Worm (Caenorhabditis elegans) whole organism, midembryonic: ENCODE measurements around the gene tax-6.

Experiments
- T22C8.4 ChIP-seq: fragments of 200-800 bp; sonication (Bioruptor generic); IDR thresholded peaks from 2 replicates; pipeline ENCODE4 v1.3.6; 2022; ENCODE audit warnings: missing genetic modification characterization, missing compliant biosample characterization
- cog-1 ChIP-seq: sonication (generic microtip); optimal IDR thresholded peaks from 2 replicates; lab custom pipeline; 2016; ENCODE audit warnings: missing genetic modification characterization, missing compliant biosample characterization
- flt-1 ChIP-seq: fragments of 200-800 bp; sonication (Bioruptor generic); IDR thresholded peaks from 2 replicates; pipeline ENCODE4 v1.3.6; 2022; ENCODE audit warnings: missing genetic modification characterization, missing compliant biosample characterization
- klf-2 ChIP-seq: fragments of 200-800 bp; sonication (Bioruptor generic); conservative IDR thresholded peaks from 2 replicates; pipeline ENCODE4 v1.3.6; 2022; ENCODE audit warnings: missing genetic modification reagents, missing genetic modification characterization, missing compliant biosample characterization
- med-1 ChIP-seq: sonication (generic microtip); optimal IDR thresholded peaks from 2 replicates; lab custom pipeline; 2017; ENCODE audit warnings: missing genetic modification characterization, mild to moderate bottlenecking, missing compliant biosample characterization, antibody characterized with exemption, missing genetic modification reagents; ENCODE audit not compliant: insufficient read depth
- ref-1 ChIP-seq: fragments of 200-800 bp; sonication (Bioruptor generic); conservative IDR thresholded peaks from 2 replicates; pipeline ENCODE4 v1.3.6; 2022; ENCODE audit warnings: missing genetic modification reagents, missing genetic modification characterization, missing compliant biosample characterization
- tab-1 ChIP-seq: fragments of 200-800 bp; sonication (Bioruptor generic); IDR thresholded peaks from 2 replicates; pipeline ENCODE4 v1.3.6; 2022; ENCODE audit warnings: missing genetic modification characterization, missing compliant biosample characterization
- ztf-23 ChIP-seq: fragments of 200-800 bp; sonication (Bioruptor generic); IDR thresholded peaks from 2 replicates; pipeline ENCODE4 v1.3.6; 2022; ENCODE audit warnings: missing genetic modification reagents, missing genetic modification characterization, missing compliant biosample characterization
- ztf-29 ChIP-seq: fragments of 200-800 bp; sonication (Bioruptor generic); IDR thresholded peaks from 2 replicates; pipeline ENCODE4 v1.3.6; 2022; ENCODE audit warnings: missing genetic modification reagents, missing genetic modification characterization, missing compliant biosample characterization

DNA sequence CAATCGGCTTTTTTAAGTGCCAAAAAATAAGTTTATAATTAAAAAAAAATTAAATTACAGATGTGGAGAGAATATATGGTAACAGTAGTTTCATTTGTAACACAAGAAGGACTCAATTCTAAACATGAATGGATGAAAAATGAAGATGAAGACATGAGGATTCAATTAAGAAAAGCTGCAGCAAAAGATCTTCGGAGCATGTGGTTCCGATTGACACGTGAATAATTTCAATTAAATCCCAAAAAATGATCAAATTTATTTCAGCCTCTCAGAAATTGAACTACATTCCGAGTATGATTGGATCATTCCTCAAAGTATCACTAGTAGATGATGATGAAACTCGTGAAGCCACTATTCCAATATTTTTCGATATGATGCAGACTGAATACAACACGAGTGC, 12.0 kb downstream of the tax-6 start:
- TF ChIP-seq flt-1 (GFP tag; lab: Robert Waterston, UW), result no peak
- no peak for TF ChIP-seq T22C8.4 (GFP tag; lab: Robert Waterston, UW)
- TF ChIP-seq klf-2 (GFP tag; lab: Robert Waterston, UW), result no peak
- no peak for TF ChIP-seq ztf-29 (GFP tag; lab: Robert Waterston, UW)
- no peak for TF ChIP-seq ztf-23
- TF ChIP-seq tab-1 (GFP tag; lab: Robert Waterston, UW), result no peak
- TF ChIP-seq cog-1 (tag; lab: Kevin White, UChicago), result no peak
- no peak for TF ChIP-seq med-1
- TF ChIP-seq ref-1 (GFP tag; lab: Robert Waterston, UW), result no peak
